Fruit fly (Drosophila melanogaster) whole organism, prepupa: ENCODE measurements around the gene Tcs4.
A peak's percentile ranks its signal among the peaks of the same experiment; 100 is the strongest.

Experiments used
- Blimp-1 ChIP-seq: fragments of 200-800 bp; sonication (Bioruptor generic); optimal IDR thresholded peaks from 3 replicates; lab custom pipeline; 2017; ENCODE audit warnings: missing biosample characterization, missing genetic modification characterization, mild to moderate bottlenecking, moderate library complexity, missing genetic modification reagents
- CG10631 ChIP-seq: fragments of 200-800 bp; sonication (Bioruptor generic); optimal IDR thresholded peaks from 2 replicates; lab custom pipeline; 2016; ENCODE audit warnings: missing biosample characterization, missing genetic modification characterization
- CG11294 ChIP-seq: fragments of 200-800 bp; sonication (Bioruptor generic); IDR thresholded peaks from 2 replicates; pipeline ENCODE4 v1.3.6; 2022; ENCODE audit warnings: missing biosample characterization, missing genetic modification characterization
- CG11902 ChIP-seq: fragments of 200-800 bp; sonication (Bioruptor generic); optimal IDR thresholded peaks from 3 replicates; lab custom pipeline; 2016; ENCODE audit warnings: missing biosample characterization, missing genetic modification characterization
- CG15336 ChIP-seq: fragments of 200-800 bp; sonication (Bioruptor generic); IDR thresholded peaks from 2 replicates; pipeline ENCODE4 v1.3.6; 2022; ENCODE audit warnings: missing biosample characterization, missing genetic modification characterization
- CG1621 ChIP-seq: fragments of 200-800 bp; sonication (Bioruptor generic); optimal IDR thresholded peaks from 3 replicates; lab custom pipeline; 2018; ENCODE audit warnings: missing biosample characterization, mild to moderate bottlenecking, missing genetic modification characterization
- CG3032 ChIP-seq: fragments of 200-800 bp; optimal IDR thresholded peaks from 2 replicates; lab custom pipeline; 2019; ENCODE audit warnings: missing biosample characterization, mild to moderate bottlenecking, missing genetic modification characterization, moderate library complexity
- CG31627 ChIP-seq: fragments of 200-800 bp; sonication (Bioruptor generic); optimal IDR thresholded peaks from 3 replicates; lab custom pipeline; 2016; ENCODE audit warnings: missing biosample characterization, missing genetic modification characterization
- CG34406 ChIP-seq: fragments of 200-800 bp; sonication (Bioruptor generic); optimal IDR thresholded peaks from 3 replicates; lab custom pipeline; 2016; ENCODE audit warnings: missing biosample characterization, missing genetic modification characterization
- CG3919 ChIP-seq: fragments of 200-800 bp; sonication (Bioruptor generic); optimal IDR thresholded peaks from 3 replicates; lab custom pipeline; 2016; ENCODE audit warnings: missing biosample characterization, missing genetic modification characterization
- CG4318 ChIP-seq: fragments of 200-800 bp; sonication (Bioruptor generic); optimal IDR thresholded peaks from 3 replicates; lab custom pipeline; 2017; ENCODE audit warnings: missing biosample characterization, mild to moderate bottlenecking, missing genetic modification characterization
- CG6163 ChIP-seq: fragments of 200-800 bp; sonication (Bioruptor generic); IDR thresholded peaks from 3 replicates; pipeline ENCODE4 v1.3.6; 2022; ENCODE audit warnings: missing biosample characterization, missing genetic modification characterization
- CG6276 ChIP-seq: fragments of 200-800 bp; sonication (Bioruptor generic); optimal IDR thresholded peaks from 2 replicates; lab custom pipeline; 2017; ENCODE audit warnings: missing biosample characterization, mild to moderate bottlenecking, missing genetic modification characterization
- CG6792 ChIP-seq: fragments of 200-800 bp; sonication (Bioruptor generic); optimal IDR thresholded peaks from 3 replicates; lab custom pipeline; 2016; ENCODE audit warnings: missing biosample characterization, missing genetic modification characterization
- CG6808 ChIP-seq: fragments of 200-800 bp; sonication (Bioruptor generic); optimal IDR thresholded peaks from 3 replicates; lab custom pipeline; 2017; ENCODE audit warnings: missing biosample characterization, missing genetic modification characterization, mild to moderate bottlenecking, moderate library complexity, missing genetic modification reagents
- CG6854 ChIP-seq: fragments of 200-800 bp; sonication (Bioruptor generic); optimal IDR thresholded peaks from 2 replicates; lab custom pipeline; 2017; ENCODE audit warnings: missing biosample characterization, mild to moderate bottlenecking, missing genetic modification characterization
- CG7368 ChIP-seq: fragments of 200-800 bp; sonication (Bioruptor generic); optimal IDR thresholded peaks from 3 replicates; lab custom pipeline; 2016; ENCODE audit warnings: missing biosample characterization, missing genetic modification characterization
- CG8319 ChIP-seq: fragments of 200-800 bp; sonication (Bioruptor generic); optimal IDR thresholded peaks from 3 replicates; lab custom pipeline; 2016; ENCODE audit warnings: missing biosample characterization, missing genetic modification characterization
- CG9139 ChIP-seq: fragments of 200-800 bp; sonication (Bioruptor generic); optimal IDR thresholded peaks from 3 replicates; lab custom pipeline; 2017; ENCODE audit warnings: missing biosample characterization, mild to moderate bottlenecking, missing genetic modification characterization
- Eip75B ChIP-seq: fragments of 200-800 bp; sonication (Bioruptor generic); optimal IDR thresholded peaks from 3 replicates; lab custom pipeline; 2016; ENCODE audit warnings: missing biosample characterization, missing genetic modification characterization
- Eip78C ChIP-seq: fragments of 200-800 bp; sonication (Bioruptor generic); peaks from one replicate; lab custom pipeline; 2016; ENCODE audit warnings: missing biosample characterization, missing genetic modification characterization
- Ets21C ChIP-seq: fragments of 200-800 bp; sonication (Bioruptor generic); optimal IDR thresholded peaks from 3 replicates; lab custom pipeline; 2016; ENCODE audit warnings: missing biosample characterization, missing genetic modification characterization
- Ets96B ChIP-seq: fragments of 200-800 bp; optimal IDR thresholded peaks from 2 replicates; lab custom pipeline; 2019; ENCODE audit warnings: missing biosample characterization, mild to moderate bottlenecking, missing genetic modification characterization, moderate library complexity
- Hr38 ChIP-seq: sonication (Bioruptor generic); optimal IDR thresholded peaks from 2 replicates; lab custom pipeline; 2016; ENCODE audit warnings: missing biosample characterization, missing genetic modification characterization
- Hr39 ChIP-seq: fragments of 200-800 bp; sonication (Bioruptor generic); optimal IDR thresholded peaks from 2 replicates; lab custom pipeline; 2016; ENCODE audit warnings: missing biosample characterization, missing genetic modification characterization
- Hr4 ChIP-seq: fragments of 200-800 bp; sonication (Bioruptor generic); optimal IDR thresholded peaks from 3 replicates; lab custom pipeline; 2016; ENCODE audit warnings: missing biosample characterization, missing genetic modification characterization
- Met ChIP-seq: fragments of 200-800 bp; sonication (Bioruptor generic); optimal IDR thresholded peaks from 3 replicates; lab custom pipeline; 2016; ENCODE audit warnings: missing biosample characterization, missing genetic modification characterization
- OdsH ChIP-seq: fragments of 200-800 bp; sonication (Bioruptor generic); optimal IDR thresholded peaks from 3 replicates; lab custom pipeline; 2016; ENCODE audit warnings: missing biosample characterization, missing genetic modification characterization
- Smox ChIP-seq: fragments of 200-800 bp; sonication (Bioruptor generic); optimal IDR thresholded peaks from 3 replicates; lab custom pipeline; 2016; ENCODE audit warnings: missing biosample characterization, missing genetic modification characterization
- Sox14 ChIP-seq: fragments of 200-800 bp; sonication (Bioruptor generic); optimal IDR thresholded peaks from 3 replicates; lab custom pipeline; 2016; ENCODE audit warnings: missing biosample characterization, missing genetic modification characterization
- Sox15 ChIP-seq: fragments of 200-800 bp; sonication (Bioruptor generic); optimal IDR thresholded peaks from 3 replicates; lab custom pipeline; 2016; ENCODE audit warnings: missing biosample characterization, missing genetic modification characterization
- acj6 ChIP-seq: fragments of 200-800 bp; sonication (Bioruptor generic); optimal IDR thresholded peaks from 3 replicates; lab custom pipeline; 2016; ENCODE audit warnings: missing biosample characterization, missing genetic modification characterization
- cyc ChIP-seq: fragments of 200-800 bp; sonication (Bioruptor generic); optimal IDR thresholded peaks from 3 replicates; lab custom pipeline; 2016; ENCODE audit warnings: missing biosample characterization, missing genetic modification characterization
- dsx ChIP-seq: fragments of 200-800 bp; optimal IDR thresholded peaks from 3 replicates; lab custom pipeline; 2019; ENCODE audit warnings: missing biosample characterization, mild to moderate bottlenecking, missing genetic modification characterization, moderate library complexity; ENCODE audit not compliant: poor library complexity, severe bottlenecking
- eg ChIP-seq: fragments of 200-800 bp; sonication (Bioruptor generic); IDR thresholded peaks from 3 replicates; pipeline ENCODE4 v1.3.6; 2022; ENCODE audit warnings: missing biosample characterization, missing genetic modification characterization
- fd59A ChIP-seq: fragments of 200-800 bp; sonication (Bioruptor generic); optimal IDR thresholded peaks from 2 replicates; lab custom pipeline; 2017; ENCODE audit warnings: missing biosample characterization, mild to moderate bottlenecking, missing genetic modification characterization, missing genetic modification reagents
- fd85E ChIP-seq: fragments of 200-800 bp; sonication (Bioruptor generic); optimal IDR thresholded peaks from 3 replicates; lab custom pipeline; 2016; ENCODE audit warnings: missing biosample characterization, missing genetic modification characterization
- fkh ChIP-seq: fragments of 200-800 bp; sonication (Bioruptor generic); optimal IDR thresholded peaks from 3 replicates; lab custom pipeline; 2017; ENCODE audit warnings: missing biosample characterization, mild to moderate bottlenecking, missing genetic modification characterization, moderate library complexity
- net ChIP-seq: fragments of 200-800 bp; sonication (Bioruptor generic); optimal IDR thresholded peaks from 3 replicates; lab custom pipeline; 2016; ENCODE audit warnings: missing biosample characterization, missing genetic modification characterization
- ss ChIP-seq, 2 experiments: fragments of 200-800 bp; sonication (Bioruptor generic); optimal IDR thresholded peaks; 2 replicates in 1 of 2; 3 replicates in 1 of 2; lab custom pipeline; 2017 to 2018; ENCODE audit warnings: mild to moderate bottlenecking in 2 of 2, missing biosample characterization in 2 of 2, missing genetic modification characterization in 2 of 2, moderate library complexity in 1 of 2
- svp ChIP-seq: fragments of 200-800 bp; sonication (Bioruptor generic); peaks from one replicate; lab custom pipeline; 2016; ENCODE audit warnings: missing biosample characterization, missing genetic modification characterization
- topi ChIP-seq: fragments of 200-800 bp; sonication (Bioruptor generic); optimal IDR thresholded peaks from 3 replicates; lab custom pipeline; 2016; ENCODE audit warnings: missing biosample characterization, missing genetic modification characterization

Tcs4 gene

DNA sequence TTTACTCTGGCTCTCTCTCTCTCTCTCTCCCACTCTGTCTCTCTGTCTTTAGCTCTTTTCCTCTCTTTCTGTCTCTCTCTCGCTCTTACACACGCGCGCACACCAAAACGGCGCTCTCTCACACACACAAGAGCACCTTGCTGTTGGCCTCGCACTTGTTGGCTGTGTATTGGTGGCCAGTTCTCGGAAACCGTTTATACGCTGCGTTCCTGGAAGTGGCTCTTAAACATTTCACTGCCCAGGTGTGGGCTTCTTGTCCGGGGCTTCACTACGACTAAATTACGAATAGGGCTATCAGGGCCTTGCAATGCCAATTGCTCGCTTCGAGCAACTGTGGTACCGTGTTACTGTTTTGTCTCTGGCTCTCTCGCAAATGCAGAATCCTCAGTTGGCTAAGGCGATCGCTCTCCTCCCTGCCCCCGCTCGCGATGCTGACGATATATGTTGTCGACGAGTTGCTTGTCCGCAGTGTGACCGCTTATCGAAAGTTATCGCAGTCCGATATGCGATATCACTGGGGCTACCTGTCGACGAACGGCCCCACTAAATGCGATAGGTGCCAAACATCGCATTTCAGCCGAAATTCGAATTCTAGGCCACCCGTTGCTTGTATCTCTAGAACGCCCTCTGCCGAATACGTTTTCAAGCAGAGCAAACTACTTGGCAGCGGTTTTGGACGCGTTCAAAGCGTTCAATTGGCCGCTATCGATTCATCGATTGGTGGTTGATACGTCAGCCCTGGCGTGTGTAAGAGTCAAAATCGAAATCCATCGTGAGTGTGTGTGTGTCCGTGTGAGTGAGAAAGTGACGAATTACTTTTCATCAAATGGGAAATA lies 18.3 kb downstream of the Tcs4 start, which contains the start of the genes dome and Ubqn:
Gene dome, minus strand, starts transcription at position 479 of the 836 bp plus-strand sequence.
Gene Ubqn, plus strand, starts transcription at position 769 of the 836 bp plus-strand sequence.
- TF ChIP-seq ss (GFP tag; optimal IDR thresholded peaks at IDR 0.05; lab: Kevin White, UChicago) (peak in 1 of 2 experiments; percentile 36), dsx (GFP tag; lab: Kevin White, UChicago) (peak; percentile 9), CG10631 (no peak), eg (GFP tag; lab: Robert Waterston, UW) (0 out of 3 replicates have a peak, but pooled peaks have one; percentile 22), topi (GFP tag; lab: Kevin White, UChicago) (peak; percentile 22), Ets21C (no peak), CG4318 (GFP tag; lab: Kevin White, UChicago) (no peak), Hr38 (GFP tag; lab: Kevin White, UChicago) (no peak), CG6854 (GFP tag; lab: Kevin White, UChicago) (peak; percentile 82), CG3032 (tag; lab: Kevin White, UChicago) (peak; percentile 9), CG11902 (GFP tag; lab: Kevin White, UChicago) (no peak), net (GFP tag; lab: Kevin White, UChicago) (peak; percentile 45), CG15336 (GFP tag; lab: Robert Waterston, UW) (peak; percentile 49; the same call in 1 of the 2 replicates), fkh (no peak), CG7368 (GFP tag; lab: Kevin White, UChicago) (peak; percentile 0), Eip78C (peak; percentile 77), Sox14 (GFP tag; lab: Kevin White, UChicago) (peak; percentile 8), Blimp-1 (peak; percentile 44), Smox (GFP tag; lab: Kevin White, UChicago) (no peak), CG6792 (GFP tag; lab: Kevin White, UChicago) (no peak)

DNA sequence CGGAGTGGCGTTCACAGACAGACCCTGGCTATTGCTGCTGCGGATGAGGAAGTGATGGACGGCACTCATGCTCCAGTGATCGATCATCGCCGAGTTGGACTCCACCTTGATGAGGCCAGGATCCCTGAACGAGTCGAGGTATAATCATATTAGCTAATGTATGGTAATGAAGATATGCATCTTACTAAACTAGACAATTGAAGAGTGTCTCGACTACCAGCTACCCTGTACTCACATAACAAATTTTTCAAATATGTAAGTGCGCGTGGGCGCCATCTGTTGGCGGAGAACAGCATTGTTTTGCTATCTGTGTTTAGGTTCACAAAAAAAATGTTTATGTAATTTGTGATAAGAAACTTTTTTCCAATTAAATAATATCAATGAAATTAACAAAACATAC lies 22.3 kb downstream of the Tcs4 start:
- TF ChIP-seq Hr4 (GFP tag; lab: Kevin White, UChicago): no peak
- TF ChIP-seq CG3919 (GFP tag; lab: Kevin White, UChicago): no peak
- no peak for TF ChIP-seq CG6808 (GFP tag; lab: Kevin White, UChicago)
- TF ChIP-seq CG11902 (GFP tag; lab: Kevin White, UChicago): no peak
- TF ChIP-seq dsx (GFP tag; lab: Kevin White, UChicago): no peak
- no peak for TF ChIP-seq Smox (GFP tag; lab: Kevin White, UChicago)
- no peak for TF ChIP-seq CG31627 (GFP tag; lab: Kevin White, UChicago)
- TF ChIP-seq Sox15 (GFP tag; lab: Kevin White, UChicago): no peak
- no peak for TF ChIP-seq Eip75B
- TF ChIP-seq Ets96B (tag; lab: Kevin White, UChicago): no peak
- TF ChIP-seq OdsH (GFP tag; lab: Kevin White, UChicago): no peak
- TF ChIP-seq Met (GFP tag; lab: Kevin White, UChicago): no peak
- TF ChIP-seq Hr39 (GFP tag; lab: Kevin White, UChicago): no peak
- TF ChIP-seq CG8319 (GFP tag; lab: Kevin White, UChicago): no peak
- no peak for TF ChIP-seq CG6792 (GFP tag; lab: Kevin White, UChicago)
- TF ChIP-seq Sox14 (GFP tag; lab: Kevin White, UChicago): no peak
- no peak for TF ChIP-seq CG7368 (GFP tag; lab: Kevin White, UChicago)
- no peak for TF ChIP-seq CG6854 (GFP tag; lab: Kevin White, UChicago)
- TF ChIP-seq, all 60 proteins: peak for 0

DNA sequence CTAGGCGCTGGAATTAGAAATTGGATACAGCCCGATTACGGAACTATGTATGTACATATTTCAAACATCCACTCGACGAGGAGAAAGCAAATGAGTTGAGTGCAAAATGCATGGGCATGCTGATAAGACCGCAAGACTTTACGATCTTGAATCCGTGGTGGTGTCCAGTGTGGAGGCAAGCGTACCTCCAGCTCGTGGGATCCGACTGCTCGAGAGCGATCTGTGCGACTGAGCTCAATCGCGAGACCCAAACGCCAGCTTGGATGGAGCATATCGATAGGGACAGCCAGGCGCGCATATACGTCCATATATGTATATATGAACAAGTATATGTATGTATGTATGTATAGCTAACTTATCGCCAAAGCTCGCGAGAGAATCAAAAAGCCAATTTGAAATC lies 25.9 kb downstream of the Tcs4 start, which contains the start of gene et:
Gene et, minus strand, starts transcription at position 230 of the 400 bp plus-strand sequence.
- TF ChIP-seq svp (GFP tag; lab: Kevin White, UChicago) (peak; percentile 79), CG6854 (GFP tag; lab: Kevin White, UChicago) (no peak)

DNA sequence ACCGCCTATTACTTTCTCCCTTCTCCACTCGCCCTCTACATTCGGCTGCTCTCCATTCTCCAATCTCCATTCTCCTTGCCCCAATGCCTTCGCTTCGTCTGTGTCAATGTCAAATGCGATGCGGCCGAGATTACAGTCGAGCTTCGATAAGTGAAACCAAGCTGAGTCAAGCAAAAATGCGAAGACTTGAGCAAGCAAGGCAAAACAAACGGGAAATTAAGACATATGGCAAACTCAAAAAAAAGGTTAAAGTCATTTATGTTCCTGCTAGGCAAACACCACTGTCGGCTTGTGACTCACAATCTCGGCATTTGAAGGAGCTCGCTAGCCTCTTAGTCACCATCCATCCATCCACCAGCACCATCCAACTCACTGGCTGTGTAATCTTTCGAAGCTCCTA lies 33.1 kb downstream of the Tcs4 start:
- TF ChIP-seq CG11294 (GFP tag; lab: Robert Waterston, UW) (peak; percentile 90), CG6276 (GFP tag; lab: Kevin White, UChicago) (peak; percentile 88), Eip78C (peak; percentile 100), CG34406 (GFP tag; lab: Kevin White, UChicago) (peak; percentile 98), CG4318 (GFP tag; lab: Kevin White, UChicago) (peak; percentile 95), Eip75B (peak; percentile 99), cyc (GFP tag; lab: Kevin White, UChicago) (peak; percentile 99), CG9139 (GFP tag; lab: Kevin White, UChicago) (peak; percentile 96), fkh (no peak), fd59A (GFP tag; lab: Kevin White, UChicago) (peak; percentile 98), acj6 (GFP tag; lab: Kevin White, UChicago) (peak; percentile 99), fd85E (peak; percentile 96), CG1621 (tag; lab: Kevin White, UChicago) (peak; percentile 98), CG6163 (GFP tag; lab: Robert Waterston, UW) (peak; percentile 99), CG31627 (GFP tag; lab: Kevin White, UChicago) (peak; percentile 99), Smox (GFP tag; lab: Kevin White, UChicago) (peak; percentile 99), CG7368 (GFP tag; lab: Kevin White, UChicago) (peak; percentile 99), svp (GFP tag; lab: Kevin White, UChicago) (peak; percentile 100), Ets96B (tag; lab: Kevin White, UChicago) (peak; percentile 96)
